Fruit fly (Drosophila melanogaster): Measurements from ENCODE around the gene CG11857.

CG11857 gene

DNA sequence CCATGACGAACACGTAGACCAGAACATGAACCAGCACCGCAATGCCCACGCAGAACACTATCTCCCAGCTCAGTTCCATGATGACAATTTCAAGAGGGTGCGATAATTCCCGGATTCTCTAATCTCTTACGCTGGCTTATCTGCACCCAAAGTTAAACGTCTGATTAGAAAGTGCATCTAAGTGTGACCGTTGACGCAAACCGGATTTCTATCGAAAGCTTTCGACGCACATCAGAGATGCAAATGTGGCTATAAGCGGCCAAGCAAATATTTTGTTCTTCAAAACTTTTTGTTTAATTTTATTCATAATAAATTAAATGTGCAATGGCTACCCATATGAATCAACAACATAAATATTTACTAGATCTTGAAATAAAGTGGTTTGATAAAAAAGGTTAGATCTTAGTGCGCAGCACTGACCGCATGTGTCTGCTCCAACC, 3.6 kb downstream of the CG11857 start, which contains the start of the genes Kdsr and CG11858 (continued):
- no peak for TF ChIP-seq CG15479 (GFP tag; optimal IDR thresholded peaks at IDR 0.05)
- peak; percentile 95 for TF ChIP-seq chinmo (GFP tag; IDR thresholded peaks at IDR 0.05; ENCODE audit: partially characterized antibody)
- no peak for TF ChIP-seq schlank (tag; optimal IDR thresholded peaks at IDR 0.05)
- no peak for TF ChIP-seq h (optimal IDR thresholded peaks at IDR 0.05)
- no peak for TF ChIP-seq sens-2 (GFP tag; IDR thresholded peaks at IDR 0.05)
- no peak for TF ChIP-seq D19B (GFP tag; optimal IDR thresholded peaks at IDR 0.05)
- peak; percentile 68 for TF ChIP-seq sisA (GFP tag; IDR thresholded peaks at IDR 0.05)
- TF ChIP-seq pum (GFP tag; optimal IDR thresholded peaks at IDR 0.05): peak; percentile 45
- TF ChIP-seq CG8359 (GFP tag; optimal IDR thresholded peaks at IDR 0.05; ENCODE audit: borderline replicate concordance): peak; percentile 16
- TF ChIP-seq CG4820 (GFP tag; optimal IDR thresholded peaks at IDR 0.05): peak; percentile 23
- peak; percentile 1 for TF ChIP-seq kah (GFP tag; optimal IDR thresholded peaks at IDR 0.05)
- TF ChIP-seq CG43689 (GFP tag; IDR thresholded peaks at IDR 0.05): 0 out of 2 replicates have a peak, but pooled peaks have one; percentile 15
- no peak for TF ChIP-seq CG12236 (GFP tag; optimal IDR thresholded peaks at IDR 0.05)
- TF ChIP-seq H15 (GFP tag; IDR thresholded peaks at IDR 0.05): peak; percentile 74
- peak; percentile 58 for TF ChIP-seq Chrac-16 (GFP tag; optimal IDR thresholded peaks at IDR 0.05)
- TF ChIP-seq esg (GFP tag; conservative IDR thresholded peaks at IDR 0.05): peak; percentile 36; the same call in 1 of the 2 replicates
- no peak for TF ChIP-seq eyg (GFP tag; optimal IDR thresholded peaks at IDR 0.05)
- TF ChIP-seq wdn (GFP tag; IDR thresholded peaks at IDR 0.05): 0 out of 2 replicates have a peak, but pooled peaks have one; percentile 48
- no peak for TF ChIP-seq pros (GFP tag; optimal IDR thresholded peaks at IDR 0.05)
- no peak for TF ChIP-seq repo (GFP tag; optimal IDR thresholded peaks at IDR 0.05)
- no peak for TF ChIP-seq fru (optimal IDR thresholded peaks at IDR 0.05)
- TF ChIP-seq Doc3 (GFP tag; IDR thresholded peaks at IDR 0.05; ENCODE audit: partially characterized antibody): no peak
- peak; percentile 72 for TF ChIP-seq sob (GFP tag; IDR thresholded peaks at IDR 0.05)
- peak; percentile 12 for TF ChIP-seq cwo (GFP tag; optimal IDR thresholded peaks at IDR 0.05)
- no peak for TF ChIP-seq Oaz (GFP tag; IDR thresholded peaks at IDR 0.05)
- TF ChIP-seq E2f1 (GFP tag; IDR thresholded peaks at IDR 0.05): peak; percentile 40; the same call in 1 of the 2 replicates
- peak; percentile 66 for TF ChIP-seq gfzf (GFP tag; optimal IDR thresholded peaks at IDR 0.05)
- no peak for TF ChIP-seq abd-A (tag; optimal IDR thresholded peaks at IDR 0.05)
- 0 out of 2 replicates have a peak, but pooled peaks have one; percentile 5 for TF ChIP-seq chm (GFP tag; IDR thresholded peaks at IDR 0.05)
- no peak for TF ChIP-seq CG10565 (GFP tag; optimal IDR thresholded peaks at IDR 0.05)
- peak; percentile 77 for TF ChIP-seq Fer1 (GFP tag; optimal IDR thresholded peaks at IDR 0.05)
- no peak for TF ChIP-seq CG7271 (tag; optimal IDR thresholded peaks at IDR 0.05)
- peak; percentile 66 for TF ChIP-seq CG12659 (GFP tag; optimal IDR thresholded peaks at IDR 0.05)
- TF ChIP-seq CG9797 (GFP tag; optimal IDR thresholded peaks at IDR 0.05): peak; percentile 76
- no peak for TF ChIP-seq gsb (GFP tag; IDR thresholded peaks at IDR 0.05)
- TF ChIP-seq Hr39 (optimal IDR thresholded peaks at IDR 0.05): no peak
- no peak for TF ChIP-seq jigr1 (GFP tag; IDR thresholded peaks at IDR 0.05)
- no peak for TF ChIP-seq Bgb (GFP tag; IDR thresholded peaks at IDR 0.05; ENCODE audit: partially characterized antibody)
- no peak for TF ChIP-seq CG17359 (tag; optimal IDR thresholded peaks at IDR 0.05)
- TF ChIP-seq Atf6 (GFP tag; IDR thresholded peaks at IDR 0.05): peak; percentile 69
- TF ChIP-seq CHES-1-like (GFP tag; optimal IDR thresholded peaks at IDR 0.05): peak; percentile 41
- peak; percentile 42 for TF ChIP-seq CG15696 (tag; optimal IDR thresholded peaks at IDR 0.05)
- TF ChIP-seq CG13287 (GFP tag; IDR thresholded peaks at IDR 0.05; ENCODE audit: partially characterized antibody): peak; percentile 64; the same call in 1 of the 2 replicates
- TF ChIP-seq CG12744 (GFP tag; optimal IDR thresholded peaks at IDR 0.05): peak; percentile 40
- TF ChIP-seq da (GFP tag; optimal IDR thresholded peaks at IDR 0.05): no peak
- TF ChIP-seq CG14441 (GFP tag; IDR thresholded peaks at IDR 0.05): peak; percentile 72
- TF ChIP-seq CG33213 (GFP tag; optimal IDR thresholded peaks at IDR 0.05): peak; percentile 51
- TF ChIP-seq ap (GFP tag; IDR thresholded peaks at IDR 0.05): no peak
- TF ChIP-seq TFAM (GFP tag; optimal IDR thresholded peaks at IDR 0.05): no peak
